Worm (Caenorhabditis elegans) whole organism, midembryonic: Measurements from ENCODE around the gene elt-2.

Source experiments
- T22C8.4 ChIP-seq: fragments of 200-800 bp; sonication (Bioruptor generic); IDR thresholded peaks from 2 replicates; pipeline ENCODE4 v1.3.6; 2022; ENCODE audit warnings: missing genetic modification characterization, missing compliant biosample characterization
- cog-1 ChIP-seq: sonication (generic microtip); optimal IDR thresholded peaks from 2 replicates; lab custom pipeline; 2016; ENCODE audit warnings: missing genetic modification characterization, missing compliant biosample characterization
- klf-2 ChIP-seq: fragments of 200-800 bp; sonication (Bioruptor generic); conservative IDR thresholded peaks from 2 replicates; pipeline ENCODE4 v1.3.6; 2022; ENCODE audit warnings: missing genetic modification reagents, missing genetic modification characterization, missing compliant biosample characterization
- tab-1 ChIP-seq: fragments of 200-800 bp; sonication (Bioruptor generic); IDR thresholded peaks from 2 replicates; pipeline ENCODE4 v1.3.6; 2022; ENCODE audit warnings: missing genetic modification characterization, missing compliant biosample characterization

DNA sequence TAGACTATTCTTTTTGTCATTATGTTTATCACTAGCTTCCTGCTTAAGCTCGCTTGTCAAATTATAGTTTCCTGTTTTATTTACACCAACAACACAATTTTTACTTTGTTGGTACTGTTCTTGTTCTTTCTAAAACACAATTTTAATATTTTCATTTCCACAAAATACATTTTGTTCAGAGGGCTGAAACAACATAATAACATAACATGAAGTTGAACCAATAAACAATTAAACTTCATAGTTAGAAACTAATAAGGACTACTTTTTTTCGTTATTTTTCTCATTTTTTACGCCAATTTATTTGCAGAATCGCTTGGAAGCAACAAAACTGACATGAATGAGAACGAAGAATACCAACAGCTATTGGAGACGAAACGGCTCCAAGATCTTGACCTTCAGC, 37.2 kb upstream of the elt-2 start, which contains the start of gene C39B10.3:
- TF ChIP-seq klf-2 (GFP tag; lab: Robert Waterston, UW) = no peak
- TF ChIP-seq T22C8.4 = no peak
- TF ChIP-seq tab-1 = no peak
- TF ChIP-seq cog-1 (tag; lab: Kevin White, UChicago) = no peak
